Fruit fly (Drosophila melanogaster): Measurements from ENCODE around the gene Cyp6d5.

Cyp6d5 gene

dm6 chr3R:14031531-14032414, 2.7 kb downstream of the Cyp6d5 start, which contains the start of the genes rdx and CG3061 (continued):
- TF ChIP-seq CG8765 (GFP tag; IDR thresholded peaks at IDR 0.05) = no peak
- TF ChIP-seq Dip2 (GFP tag; IDR thresholded peaks at IDR 0.05) = no peak
- TF ChIP-seq Hr39 (optimal IDR thresholded peaks at IDR 0.05) = no peak
- TF ChIP-seq esg (GFP tag; conservative IDR thresholded peaks at IDR 0.05) = no peak
- TF ChIP-seq nerfin-1 (tag; optimal IDR thresholded peaks at IDR 0.05) = peak; percentile 52
- TF ChIP-seq CG7372 (GFP tag; IDR thresholded peaks at IDR 0.05) = peak; percentile 45; the same call in 1 of the 2 replicates
- TF ChIP-seq p53 (GFP tag; optimal IDR thresholded peaks at IDR 0.05) = no peak
- peak; percentile 76 for TF ChIP-seq CG2678 (tag; optimal IDR thresholded peaks at IDR 0.05)
- TF ChIP-seq Xrp1 (GFP tag; IDR thresholded peaks at IDR 0.05) = peak; percentile 54; the same call in 1 of the 2 replicates
- peak; percentile 70 for TF ChIP-seq CG6254 (GFP tag; optimal IDR thresholded peaks at IDR 0.05)
- no peak for TF ChIP-seq Tbp (GFP tag; optimal IDR thresholded peaks at IDR 0.05)
- peak; percentile 34 for TF ChIP-seq scrt (GFP tag; optimal IDR thresholded peaks at IDR 0.05)
- TF ChIP-seq ci (GFP tag; IDR thresholded peaks at IDR 0.05) = no peak
- peak; percentile 71 for TF ChIP-seq fd3F (GFP tag; optimal IDR thresholded peaks at IDR 0.05)
- no peak for TF ChIP-seq CG2202 (tag; optimal IDR thresholded peaks at IDR 0.05)
- no peak for TF ChIP-seq hth (optimal IDR thresholded peaks at IDR 0.05)
- TF ChIP-seq mam (GFP tag; optimal IDR thresholded peaks at IDR 0.05) = no peak
- TF ChIP-seq Bdp1 (GFP tag; optimal IDR thresholded peaks at IDR 0.05) = no peak
- peak; percentile 57 for TF ChIP-seq Sox102F (GFP tag; optimal IDR thresholded peaks at IDR 0.05)
- peak; percentile 69 for TF ChIP-seq ind (GFP tag; optimal IDR thresholded peaks at IDR 0.05)
- TF ChIP-seq D19B (GFP tag; optimal IDR thresholded peaks at IDR 0.05) = peak; percentile 16
- TF ChIP-seq ftz-f1 (GFP tag; optimal IDR thresholded peaks at IDR 0.05) = no peak
- no peak for TF ChIP-seq CG10321 (GFP tag; IDR thresholded peaks at IDR 0.05)
- peak; percentile 29 for TF ChIP-seq CG12942 (GFP tag; optimal IDR thresholded peaks at IDR 0.05)
- TF ChIP-seq vfl (GFP tag; optimal IDR thresholded peaks at IDR 0.05) = no peak
- TF ChIP-seq Gsc (GFP tag; IDR thresholded peaks at IDR 0.05) = no peak
- no peak for TF ChIP-seq pnt (GFP tag; optimal IDR thresholded peaks at IDR 0.05)
- TF ChIP-seq pzg (GFP tag; optimal IDR thresholded peaks at IDR 0.05) = peak; percentile 43
- no peak for TF ChIP-seq CG14050 (GFP tag; IDR thresholded peaks at IDR 0.05)
- TF ChIP-seq Atf3 (GFP tag; optimal IDR thresholded peaks at IDR 0.05) = no peak
- TF ChIP-seq H15 (GFP tag; IDR thresholded peaks at IDR 0.05) = no peak
- TF ChIP-seq dan (GFP tag; IDR thresholded peaks at IDR 0.05) = no peak
- TF ChIP-seq Hmr (GFP tag; optimal IDR thresholded peaks at IDR 0.05) = peak; percentile 62
- no peak for TF ChIP-seq Lhr (GFP tag; optimal IDR thresholded peaks at IDR 0.05)
- TF ChIP-seq HmgD (GFP tag; optimal IDR thresholded peaks at IDR 0.05) = no peak
- no peak for TF ChIP-seq CG4707 (GFP tag; optimal IDR thresholded peaks at IDR 0.05)
- TF ChIP-seq D19A (tag; optimal IDR thresholded peaks at IDR 0.05) = peak; percentile 60
- TF ChIP-seq CG14667 (GFP tag; IDR thresholded peaks at IDR 0.05) = no peak
- no peak for TF ChIP-seq CG10366 (GFP tag; IDR thresholded peaks at IDR 0.05)
- TF ChIP-seq HHEX (GFP tag; optimal IDR thresholded peaks at IDR 0.05) = no peak
- TF ChIP-seq danr (GFP tag; IDR thresholded peaks at IDR 0.05) = 0 out of 2 replicates have a peak, but pooled peaks have one; percentile 6
- 0 out of 3 replicates have a peak, but pooled peaks have one; percentile 30 for TF ChIP-seq Dbx (GFP tag; IDR thresholded peaks at IDR 0.05)
- TF ChIP-seq corto (GFP tag; optimal IDR thresholded peaks at IDR 0.05) = peak; percentile 14
- TF ChIP-seq CG13775 (GFP tag; optimal IDR thresholded peaks at IDR 0.05) = peak; percentile 57
- TF ChIP-seq CG17385 (GFP tag; optimal IDR thresholded peaks at IDR 0.05) = peak; percentile 54
- TF ChIP-seq CG8388 (GFP tag; optimal IDR thresholded peaks at IDR 0.05) = peak; percentile 31
- no peak for TF ChIP-seq CG16813 (GFP tag; IDR thresholded peaks at IDR 0.05; ENCODE audit: partially characterized antibody)
- peak; percentile 24 for TF ChIP-seq CG8281 (tag; optimal IDR thresholded peaks at IDR 0.05)
- peak; percentile 67 for TF ChIP-seq Meics (GFP tag; optimal IDR thresholded peaks at IDR 0.05)
- peak; percentile 31; the same call in 1 of the 2 replicates for TF ChIP-seq MBD-R2 (GFP tag; IDR thresholded peaks at IDR 0.05)

Data from whole organism, embryonic.